Fruit fly (Drosophila melanogaster) whole organism, adult: ENCODE data around the gene SCAR.

Experiments used
- CG11617 ChIP-seq: fragments of 200-800 bp; sonication (Bioruptor generic); optimal IDR thresholded peaks from 2 replicates; lab custom pipeline; 2017; ENCODE audit warnings: mild to moderate bottlenecking, missing biosample characterization, missing genetic modification reagents, missing genetic modification characterization
- CG12768 ChIP-seq: fragments of 200-800 bp; sonication (Bioruptor generic); optimal IDR thresholded peaks from 2 replicates; lab custom pipeline; 2017; ENCODE audit warnings: missing biosample characterization, missing genetic modification characterization, mild to moderate bottlenecking, moderate library complexity, missing genetic modification reagents
- CG14711 ChIP-seq: fragments of 200-800 bp; sonication (Bioruptor generic); optimal IDR thresholded peaks from 2 replicates; lab custom pipeline; 2018; ENCODE audit warnings: missing biosample characterization, mild to moderate bottlenecking, missing genetic modification characterization, moderate library complexity
- CG1620 ChIP-seq: fragments of 200-800 bp; sonication (Bioruptor generic); optimal IDR thresholded peaks from 2 replicates; lab custom pipeline; 2016; ENCODE audit warnings: missing biosample characterization, missing genetic modification characterization
- CG33017 ChIP-seq: fragments of 200-800 bp; sonication (Bioruptor generic); optimal IDR thresholded peaks from 2 replicates; lab custom pipeline; 2018; ENCODE audit warnings: missing biosample characterization, mild to moderate bottlenecking, missing genetic modification characterization, moderate library complexity
- CG5204 ChIP-seq: fragments of 200-800 bp; sonication (Bioruptor generic); optimal IDR thresholded peaks from 2 replicates; lab custom pipeline; 2016; ENCODE audit warnings: missing biosample characterization, missing genetic modification characterization
- CG7045 ChIP-seq: fragments of 200-800 bp; sonication (Bioruptor generic); optimal IDR thresholded peaks from 2 replicates; lab custom pipeline; 2017; ENCODE audit warnings: missing biosample characterization, mild to moderate bottlenecking, missing genetic modification characterization
- CG7101 ChIP-seq: fragments of 200-800 bp; sonication (Bioruptor generic); optimal IDR thresholded peaks from 2 replicates; lab custom pipeline; 2018; ENCODE audit warnings: missing biosample characterization, mild to moderate bottlenecking, missing genetic modification characterization, moderate library complexity
- Clk ChIP-seq: fragments of 200-800 bp; sonication (Bioruptor generic); optimal IDR thresholded peaks from 2 replicates; lab custom pipeline; 2017; ENCODE audit warnings: missing biosample characterization, missing genetic modification characterization
- Crg-1 ChIP-seq: fragments of 200-800 bp; sonication (Bioruptor generic); optimal IDR thresholded peaks from 2 replicates; lab custom pipeline; 2016; ENCODE audit warnings: missing biosample characterization, missing genetic modification characterization
- Hr96 ChIP-seq: fragments of 200-800 bp; sonication (Bioruptor generic); optimal IDR thresholded peaks from 2 replicates; lab custom pipeline; 2016; ENCODE audit warnings: missing biosample characterization, missing genetic modification characterization
- Mnt ChIP-seq: fragments of 200-800 bp; sonication (Bioruptor generic); optimal IDR thresholded peaks from 2 replicates; lab custom pipeline; 2016; ENCODE audit warnings: missing biosample characterization, mild to moderate bottlenecking, missing genetic modification characterization
- bab1 ChIP-seq: fragments of 200-800 bp; sonication (Bioruptor generic); optimal IDR thresholded peaks from 3 replicates; lab custom pipeline; 2019; ENCODE audit warnings: missing biosample characterization, mild to moderate bottlenecking, missing genetic modification characterization, moderate library complexity
- cic ChIP-seq: fragments of 200-800 bp; sonication (Bioruptor generic); optimal IDR thresholded peaks from 2 replicates; lab custom pipeline; 2017; ENCODE audit warnings: missing biosample characterization, mild to moderate bottlenecking, missing genetic modification characterization, moderate library complexity
- cnc ChIP-seq, 2 experiments: fragments of >200 bp; optimal IDR thresholded peaks; 2 replicates each; lab custom pipeline; 2017
- kay ChIP-seq: fragments of 200-800 bp; sonication (Bioruptor generic); peaks from one replicate; lab custom pipeline; 2016; ENCODE audit warnings: missing biosample characterization, missing genetic modification characterization, borderline replicate concordance
- ovo ChIP-seq: fragments of 200-800 bp; sonication (Bioruptor generic); optimal IDR thresholded peaks from 2 replicates; lab custom pipeline; 2016; ENCODE audit warnings: missing biosample characterization, missing genetic modification characterization
- pad ChIP-seq: fragments of 200-800 bp; sonication (Bioruptor generic); optimal IDR thresholded peaks from 3 replicates; lab custom pipeline; 2017; ENCODE audit warnings: missing biosample characterization, missing genetic modification characterization, mild to moderate bottlenecking, moderate library complexity, missing genetic modification reagents
- tj ChIP-seq: fragments of 200-800 bp; sonication (Bioruptor generic); optimal IDR thresholded peaks from 3 replicates; lab custom pipeline; 2017; ENCODE audit warnings: missing biosample characterization, mild to moderate bottlenecking, missing genetic modification characterization, moderate library complexity
- toe ChIP-seq: fragments of 200-800 bp; sonication (Bioruptor generic); optimal IDR thresholded peaks from 2 replicates; lab custom pipeline; 2016; ENCODE audit warnings: missing biosample characterization, missing genetic modification characterization

Gene SCAR

dm6 chr2L:11027213-11027612 is 50.6 kb downstream of the SCAR start:
- TF ChIP-seq kay (GFP tag; lab: Kevin White, UChicago) = no peak
- no peak for TF ChIP-seq CG11617 (GFP tag; lab: Kevin White, UChicago)
- TF ChIP-seq CG1620 (GFP tag; lab: Kevin White, UChicago) = no peak
- no peak for TF ChIP-seq CG33017 (tag; lab: Kevin White, UChicago)
- no peak for TF ChIP-seq CG7101
- no peak for TF ChIP-seq Mnt (GFP tag; lab: Kevin White, UChicago)
- no peak for TF ChIP-seq CG7045 (GFP tag; lab: Kevin White, UChicago)
- TF ChIP-seq CG5204 (GFP tag; lab: Kevin White, UChicago) = no peak
- TF ChIP-seq pad (GFP tag; lab: Kevin White, UChicago) = no peak
- no peak for TF ChIP-seq Hr96 (GFP tag; lab: Kevin White, UChicago)
- TF ChIP-seq CG14711 (tag; lab: Kevin White, UChicago) = no peak
- TF ChIP-seq Crg-1 (GFP tag; lab: Kevin White, UChicago) = no peak
- no peak for TF ChIP-seq CG12768 (GFP tag; lab: Kevin White, UChicago)
- no peak for TF ChIP-seq cic (GFP tag; lab: Kevin White, UChicago)
- TF ChIP-seq Clk = no peak
- no peak for TF ChIP-seq toe (GFP tag; lab: Kevin White, UChicago)
- TF ChIP-seq ovo (GFP tag; lab: Kevin White, UChicago) = no peak
- TF ChIP-seq cnc (optimal IDR thresholded peaks at IDR 0.05; lab: Kevin White, UChicago) = no peak

dm6 chr2L:11027825-11028496 is 51.4 kb downstream of the SCAR start:
- no peak for TF ChIP-seq Clk
- no peak for TF ChIP-seq CG12768 (GFP tag; lab: Kevin White, UChicago)
- no peak for TF ChIP-seq bab1 (GFP tag; lab: Kevin White, UChicago)
- no peak for TF ChIP-seq kay (GFP tag; lab: Kevin White, UChicago)
- no peak for TF ChIP-seq cnc (optimal IDR thresholded peaks at IDR 0.05; lab: Kevin White, UChicago)
- TF ChIP-seq CG11617 (GFP tag; lab: Kevin White, UChicago) = no peak
- TF ChIP-seq CG14711 (tag; lab: Kevin White, UChicago) = no peak
- TF ChIP-seq tj (GFP tag; lab: Kevin White, UChicago) = no peak
- no peak for TF ChIP-seq CG7045 (GFP tag; lab: Kevin White, UChicago)
- no peak for TF ChIP-seq Crg-1 (GFP tag; lab: Kevin White, UChicago)
- TF ChIP-seq CG5204 (GFP tag; lab: Kevin White, UChicago) = no peak
- TF ChIP-seq CG33017 (tag; lab: Kevin White, UChicago) = no peak
- TF ChIP-seq cic (GFP tag; lab: Kevin White, UChicago) = no peak
- TF ChIP-seq ovo (GFP tag; lab: Kevin White, UChicago) = no peak
- TF ChIP-seq toe (GFP tag; lab: Kevin White, UChicago) = no peak
- no peak for TF ChIP-seq Mnt (GFP tag; lab: Kevin White, UChicago)
- TF ChIP-seq CG7101 = no peak
- TF ChIP-seq Hr96 (GFP tag; lab: Kevin White, UChicago) = no peak
- TF ChIP-seq pad (GFP tag; lab: Kevin White, UChicago) = no peak
- no peak for TF ChIP-seq CG1620 (GFP tag; lab: Kevin White, UChicago)
